Worm (Caenorhabditis elegans): ENCODE measurements around the gene F57G4.1.

DNA sequence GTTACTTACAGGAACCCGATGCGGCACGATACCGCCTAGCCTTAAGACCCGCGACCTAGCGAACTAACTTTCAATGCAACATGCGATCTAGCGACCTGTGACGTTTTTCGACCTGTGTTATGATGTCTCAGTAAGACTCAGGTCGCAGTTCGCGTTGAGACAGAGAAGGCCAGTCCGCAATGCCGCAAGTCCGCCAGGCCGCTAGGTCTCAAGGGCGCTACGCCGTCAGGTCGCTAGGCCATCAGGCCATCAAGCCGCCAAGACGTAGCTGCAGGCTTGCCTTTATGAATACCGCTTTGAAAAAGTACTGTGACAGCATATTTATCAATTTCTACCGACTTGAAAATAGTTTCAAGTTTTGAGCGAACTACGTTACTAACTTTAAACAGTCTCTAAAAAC lies 27.6 kb upstream of the F57G4.1 start:
- no peak for TF ChIP-seq ztf-29 (GFP tag; IDR thresholded peaks at IDR 0.05)
- no peak for TF ChIP-seq ztf-23 (GFP tag; IDR thresholded peaks at IDR 0.05)
- TF ChIP-seq T22C8.4 (GFP tag; IDR thresholded peaks at IDR 0.05): no peak

Measured in whole organism, midembryonic.